Fruit fly (Drosophila melanogaster) S2 (cell line): ENCODE data around the gene CG7530.

ENCODE experiments used
- CG8478 ChIP-seq: fragments of >200 bp; optimal IDR thresholded peaks from 2 replicates; lab custom pipeline; 2018
- CTCF ChIP-seq, 2 experiments: fragments of >200 bp; optimal IDR thresholded peaks; 2 replicates each; lab custom pipeline; 2018

The CG7530 gene

dm6 chr3R:14710673-14711072, 20.6 kb downstream of the CG7530 start:
- TF ChIP-seq CG8478 (lab: Kevin White, UChicago) (no peak), CTCF (optimal IDR thresholded peaks at IDR 0.05; lab: Kevin White, UChicago) (no peak)

dm6 chr3R:14709480-14709984, 21.8 kb downstream of the CG7530 start:
- TF ChIP-seq CTCF (optimal IDR thresholded peaks at IDR 0.05; lab: Kevin White, UChicago) (no peak), CG8478 (lab: Kevin White, UChicago) (no peak)

- no peak for TF ChIP-seq CG8478 (lab: Kevin White, UChicago)
- no peak for TF ChIP-seq CTCF (optimal IDR thresholded peaks at IDR 0.05; lab: Kevin White, UChicago)
These were observed 22.3 kb downstream of the CG7530 start for dm6 chr3R:14708948-14709385.

- no peak for TF ChIP-seq CTCF (optimal IDR thresholded peaks at IDR 0.05; lab: Kevin White, UChicago)
These were observed 23.3 kb downstream of the CG7530 start for dm6 chr3R:14707703-14708643.

dm6 chr3R:14706860-14707259, 24.4 kb downstream of the CG7530 start:
- TF ChIP-seq CTCF (optimal IDR thresholded peaks at IDR 0.05; lab: Kevin White, UChicago) (no peak), CG8478 (lab: Kevin White, UChicago) (no peak)

dm6 chr3R:14706354-14706753, 25.0 kb downstream of the CG7530 start:
- no peak for TF ChIP-seq CTCF (optimal IDR thresholded peaks at IDR 0.05; lab: Kevin White, UChicago)
- TF ChIP-seq CG8478 (lab: Kevin White, UChicago) = no peak

dm6 chr3R:14705270-14705669, 26.0 kb downstream of the CG7530 start:
- no peak for TF ChIP-seq CTCF (optimal IDR thresholded peaks at IDR 0.05; lab: Kevin White, UChicago)

- TF ChIP-seq CTCF (optimal IDR thresholded peaks at IDR 0.05; lab: Kevin White, UChicago) (no peak), CG8478 (lab: Kevin White, UChicago) (no peak)
These were observed 27.8 kb downstream of the CG7530 start for dm6 chr3R:14703302-14704192.

- TF ChIP-seq CTCF (optimal IDR thresholded peaks at IDR 0.05; lab: Kevin White, UChicago) = peak; percentile 53 to 58
- no peak for TF ChIP-seq CG8478 (lab: Kevin White, UChicago)
These were observed 34.3 kb downstream of the CG7530 start, which contains the start of gene Meltrin for dm6 chr3R:14696949-14697513. Gene Meltrin (minus strand): TSS chr3R:14697292.

dm6 chr3R:14695665-14696064, 35.6 kb downstream of the CG7530 start:
- no peak for TF ChIP-seq CG8478 (lab: Kevin White, UChicago)
- TF ChIP-seq CTCF (optimal IDR thresholded peaks at IDR 0.05; lab: Kevin White, UChicago) = no peak

- no peak for TF ChIP-seq CTCF (optimal IDR thresholded peaks at IDR 0.05; lab: Kevin White, UChicago)
- no peak for TF ChIP-seq CG8478 (lab: Kevin White, UChicago)
These were observed 36.3 kb downstream of the CG7530 start for dm6 chr3R:14695054-14695453.

dm6 chr3R:14694583-14694982, 36.7 kb downstream of the CG7530 start:
- TF ChIP-seq CG8478 (lab: Kevin White, UChicago) = no peak
- TF ChIP-seq CTCF (optimal IDR thresholded peaks at IDR 0.05; lab: Kevin White, UChicago) = no peak

- no peak for TF ChIP-seq CTCF (optimal IDR thresholded peaks at IDR 0.05; lab: Kevin White, UChicago)
- TF ChIP-seq CG8478 (lab: Kevin White, UChicago) = no peak
These were observed 38.4 kb downstream of the CG7530 start for dm6 chr3R:14692971-14693253.

- TF ChIP-seq CTCF (optimal IDR thresholded peaks at IDR 0.05; lab: Kevin White, UChicago) (no peak), CG8478 (lab: Kevin White, UChicago) (no peak)
These were observed 38.9 kb downstream of the CG7530 start for dm6 chr3R:14692230-14692970.
